Worm (Caenorhabditis elegans) whole organism, early embryonic: Measurements from ENCODE around the gene cebp-1.

ENCODE experiments used
- B0310.2 ChIP-seq: sonication (generic microtip); optimal IDR thresholded peaks from 2 replicates; lab custom pipeline; 2016; ENCODE audit warnings: mild to moderate bottlenecking, missing genetic modification characterization, missing compliant biosample characterization
- F13C5.2 ChIP-seq: sonication (generic microtip); optimal IDR thresholded peaks from 2 replicates; lab custom pipeline; 2017; ENCODE audit warnings: mild to moderate bottlenecking, missing genetic modification characterization, inconsistent platforms, missing compliant biosample characterization
- aly-1 ChIP-seq: sonication (generic microtip); optimal IDR thresholded peaks from 2 replicates; lab custom pipeline; 2016; ENCODE audit warnings: missing genetic modification characterization, missing compliant biosample characterization
- ama-1 ChIP-seq: fragments of 150-350 bp; optimal IDR thresholded peaks from 2 replicates; lab custom pipeline; 2014
- ceh-13 ChIP-seq: fragments of 200-800 bp; sonication (Bioruptor generic); optimal IDR thresholded peaks from 2 replicates; lab custom pipeline; 2018; ENCODE audit warnings: mild to moderate bottlenecking, missing genetic modification characterization, missing compliant biosample characterization
- ceh-36 ChIP-seq: sonication (generic microtip); optimal IDR thresholded peaks from 2 replicates; lab custom pipeline; 2016; ENCODE audit warnings: missing genetic modification characterization, inconsistent platforms, missing compliant biosample characterization
- ets-7 ChIP-seq: sonication (generic microtip); optimal IDR thresholded peaks from 2 replicates; lab custom pipeline; 2016; ENCODE audit warnings: missing genotype, missing genetic modification characterization, missing compliant biosample characterization
- flt-1 ChIP-seq: fragments of 200-800 bp; sonication (Bioruptor generic); IDR thresholded peaks from 2 replicates; pipeline ENCODE4 v1.3.6; 2022; ENCODE audit warnings: missing genetic modification characterization, missing compliant biosample characterization
- hmbx-1 ChIP-seq: sonication (generic microtip); optimal IDR thresholded peaks from 2 replicates; lab custom pipeline; 2016; ENCODE audit warnings: mild to moderate bottlenecking, missing genetic modification characterization, missing compliant biosample characterization
- hmg-4 ChIP-seq: fragments of 200-800 bp; sonication (Bioruptor generic); optimal IDR thresholded peaks from 2 replicates; lab custom pipeline; 2018; ENCODE audit warnings: mild to moderate bottlenecking, missing genetic modification characterization, missing compliant biosample characterization
- hnd-1 ChIP-seq: sonication (generic microtip); optimal IDR thresholded peaks from 2 replicates; lab custom pipeline; 2016; ENCODE audit warnings: missing genetic modification characterization, missing compliant biosample characterization
- pes-1 ChIP-seq: fragments of 200-800 bp; sonication (Bioruptor generic); IDR thresholded peaks from 2 replicates; pipeline ENCODE4 v1.3.6; 2022; ENCODE audit warnings: missing genetic modification reagents, missing genetic modification characterization, missing compliant biosample characterization
- scrt-1 ChIP-seq: fragments of 200-800 bp; sonication (Bioruptor generic); IDR thresholded peaks from 2 replicates; pipeline ENCODE4 v1.3.6; 2022; ENCODE audit warnings: missing genetic modification characterization, missing compliant biosample characterization
- sea-1 ChIP-seq: fragments of 200-800 bp; sonication (Bioruptor generic); conservative IDR thresholded peaks from 2 replicates; pipeline ENCODE4 v1.3.6; 2022; ENCODE audit warnings: missing genetic modification characterization, missing compliant biosample characterization
- tbx-11 ChIP-seq: fragments of 200-800 bp; sonication (Bioruptor generic); IDR thresholded peaks from 2 replicates; pipeline ENCODE4 v1.3.6; 2022; ENCODE audit warnings: missing genetic modification characterization, missing compliant biosample characterization
- tbx-37 ChIP-seq: fragments of 200-800 bp; sonication (Bioruptor generic); conservative IDR thresholded peaks from 2 replicates; pipeline ENCODE4 v1.3.6; 2022; ENCODE audit warnings: missing genetic modification reagents, missing genetic modification characterization, missing compliant biosample characterization
- tra-4 ChIP-seq: sonication (generic microtip); optimal IDR thresholded peaks from 2 replicates; lab custom pipeline; 2017; ENCODE audit warnings: missing genetic modification characterization, missing compliant biosample characterization

The cebp-1 gene

ce11 chrX:1453770-1454169 lies at the start of gene cebp-1:
Gene cebp-1 (minus strand): TSS chrX:1453868.
- TF ChIP-seq aly-1 (tag; lab: Kevin White, UChicago) (no peak), scrt-1 (GFP tag; lab: Robert Waterston, UW) (no peak), flt-1 (GFP tag; lab: Robert Waterston, UW) (no peak), hmg-4 (GFP tag; lab: Kevin White, UChicago) (no peak), pes-1 (GFP tag; lab: Robert Waterston, UW) (no peak), hnd-1 (no peak), ceh-13 (GFP tag; lab: Kevin White, UChicago) (no peak), ama-1 (no peak), B0310.2 (tag; lab: Kevin White, UChicago) (no peak), tbx-37 (GFP tag; lab: Robert Waterston, UW) (no peak)

- TF ChIP-seq tbx-37 (GFP tag; lab: Robert Waterston, UW): no peak
- no peak for TF ChIP-seq F13C5.2 (tag; lab: Kevin White, UChicago)
- no peak for TF ChIP-seq ceh-36 (tag; lab: Kevin White, UChicago)
- no peak for TF ChIP-seq ama-1
- TF ChIP-seq tbx-11 (GFP tag; lab: Robert Waterston, UW): no peak
- TF ChIP-seq tra-4 (tag; lab: Kevin White, UChicago): no peak
- no peak for TF ChIP-seq hmg-4 (GFP tag; lab: Kevin White, UChicago)
These were observed 49.2 kb upstream of the cebp-1 start for ce11 chrX:1502914-1503313.

- TF ChIP-seq tra-4 (tag; lab: Kevin White, UChicago) (no peak), ets-7 (tag; lab: Kevin White, UChicago) (no peak), tbx-37 (GFP tag; lab: Robert Waterston, UW) (no peak), F13C5.2 (tag; lab: Kevin White, UChicago) (no peak), hmbx-1 (tag; lab: Kevin White, UChicago) (no peak)
These were observed 48.8 kb upstream of the cebp-1 start, which contains the start of gene F09E10.1 for ce11 chrX:1502490-1502889. Gene F09E10.1 (plus strand): TSS chrX:1502790.

- TF ChIP-seq ets-7 (tag; lab: Kevin White, UChicago) (no peak), hmg-4 (GFP tag; lab: Kevin White, UChicago) (no peak), hmbx-1 (tag; lab: Kevin White, UChicago) (no peak), pes-1 (GFP tag; lab: Robert Waterston, UW) (no peak), scrt-1 (GFP tag; lab: Robert Waterston, UW) (no peak), sea-1 (no peak), ama-1 (no peak), tbx-37 (GFP tag; lab: Robert Waterston, UW) (no peak), hnd-1 (no peak), ceh-36 (tag; lab: Kevin White, UChicago) (no peak), flt-1 (GFP tag; lab: Robert Waterston, UW) (no peak), tra-4 (tag; lab: Kevin White, UChicago) (no peak), aly-1 (tag; lab: Kevin White, UChicago) (no peak), B0310.2 (tag; lab: Kevin White, UChicago) (no peak)
These were observed 48.1 kb upstream of the cebp-1 start, which contains the start of gene F09E10.7 for ce11 chrX:1501752-1502151. Gene F09E10.7 (minus strand): TSS chrX:1501852.

ce11 chrX:1499499-1499898 lies 45.8 kb upstream of the cebp-1 start:
- no peak for TF ChIP-seq tbx-11 (GFP tag; lab: Robert Waterston, UW)
- no peak for TF ChIP-seq hmg-4 (GFP tag; lab: Kevin White, UChicago)
- TF ChIP-seq ama-1: no peak
- no peak for TF ChIP-seq pes-1 (GFP tag; lab: Robert Waterston, UW)
- TF ChIP-seq flt-1 (GFP tag; lab: Robert Waterston, UW): no peak
- TF ChIP-seq aly-1 (tag; lab: Kevin White, UChicago): no peak
- no peak for TF ChIP-seq B0310.2 (tag; lab: Kevin White, UChicago)
- no peak for TF ChIP-seq tbx-37 (GFP tag; lab: Robert Waterston, UW)

ce11 chrX:1497581-1497980 lies 43.9 kb upstream of the cebp-1 start, which contains the start of gene F09E10.6:
Gene F09E10.6 (minus strand): TSS chrX:1497681.
- no peak for TF ChIP-seq tbx-37 (GFP tag; lab: Robert Waterston, UW)
- no peak for TF ChIP-seq hmg-4 (GFP tag; lab: Kevin White, UChicago)
- no peak for TF ChIP-seq ceh-36 (tag; lab: Kevin White, UChicago)
- no peak for TF ChIP-seq ets-7 (tag; lab: Kevin White, UChicago)
- no peak for TF ChIP-seq hmbx-1 (tag; lab: Kevin White, UChicago)
- TF ChIP-seq ama-1: no peak
- TF ChIP-seq aly-1 (tag; lab: Kevin White, UChicago): no peak
- TF ChIP-seq tra-4 (tag; lab: Kevin White, UChicago): no peak
- no peak for TF ChIP-seq sea-1
- TF ChIP-seq scrt-1 (GFP tag; lab: Robert Waterston, UW): no peak
- TF ChIP-seq tbx-11 (GFP tag; lab: Robert Waterston, UW): no peak
- no peak for TF ChIP-seq flt-1 (GFP tag; lab: Robert Waterston, UW)

ce11 chrX:1495980-1496379 lies 42.3 kb upstream of the cebp-1 start:
- TF ChIP-seq hmg-4 (GFP tag; lab: Kevin White, UChicago) (no peak), pes-1 (GFP tag; lab: Robert Waterston, UW) (no peak), hmbx-1 (tag; lab: Kevin White, UChicago) (no peak), ceh-36 (tag; lab: Kevin White, UChicago) (peak; percentile 63), ama-1 (no peak)

ce11 chrX:1494256-1494655 lies 40.6 kb upstream of the cebp-1 start, which contains the start of gene F09E10.5:
Gene F09E10.5 (minus strand): TSS chrX:1494356.
- TF ChIP-seq F13C5.2 (tag; lab: Kevin White, UChicago) (no peak), ets-7 (tag; lab: Kevin White, UChicago) (no peak), ama-1 (no peak), hmbx-1 (tag; lab: Kevin White, UChicago) (no peak), tbx-11 (GFP tag; lab: Robert Waterston, UW) (no peak), sea-1 (no peak), flt-1 (GFP tag; lab: Robert Waterston, UW) (no peak), hmg-4 (GFP tag; lab: Kevin White, UChicago) (no peak), hnd-1 (no peak), pes-1 (GFP tag; lab: Robert Waterston, UW) (no peak), aly-1 (tag; lab: Kevin White, UChicago) (no peak), tra-4 (tag; lab: Kevin White, UChicago) (no peak), B0310.2 (tag; lab: Kevin White, UChicago) (no peak), ceh-13 (GFP tag; lab: Kevin White, UChicago) (no peak), scrt-1 (GFP tag; lab: Robert Waterston, UW) (no peak), ceh-36 (tag; lab: Kevin White, UChicago) (no peak), tbx-37 (GFP tag; lab: Robert Waterston, UW) (no peak)
